Worm (Caenorhabditis elegans) whole organism, L4/young adult: ENCODE measurements around the gene nhr-143.

Source experiments
- W03F9.2 ChIP-seq: fragments of 150-350 bp; optimal IDR thresholded peaks from 2 replicates; lab custom pipeline; 2014; ENCODE audit warnings: missing biosample characterization, missing genetic modification characterization
- him-1 ChIP-seq: sonication (generic microtip); optimal IDR thresholded peaks from 2 replicates; lab custom pipeline; 2016; ENCODE audit warnings: missing genotype, missing genetic modification reagents, missing genetic modification characterization, missing compliant biosample characterization

ce11 chrV:9013765-9014164 lies 39.0 kb upstream of the nhr-143 start, which contains the start of gene srh-201:
- no peak for TF ChIP-seq W03F9.2 (tag; lab: Kevin White, UChicago)
- TF ChIP-seq him-1 = no peak
